Worm (Caenorhabditis elegans): ENCODE data around the gene lig-4.

ce11 chrIII:7530108-7530507 lies 8.8 kb downstream of the lig-4 start:
- no peak for TF ChIP-seq ceh-82 (tag; optimal IDR thresholded peaks at IDR 0.05)
- no peak for TF ChIP-seq ama-1 (optimal IDR thresholded peaks at IDR 0.05)
- TF ChIP-seq skn-1 (tag; optimal IDR thresholded peaks at IDR 0.05), result no peak
- no peak for TF ChIP-seq elt-1 (tag; optimal IDR thresholded peaks at IDR 0.05)
- TF ChIP-seq unc-62 (GFP tag; optimal IDR thresholded peaks at IDR 0.05), result no peak
- TF ChIP-seq pha-4 (tag; optimal IDR thresholded peaks at IDR 0.05), result no peak
- no peak for TF ChIP-seq elt-3 (tag; optimal IDR thresholded peaks at IDR 0.05)
- no peak for TF ChIP-seq snpc-4 (tag; optimal IDR thresholded peaks at IDR 0.05)
- TF ChIP-seq nhr-77 (tag; optimal IDR thresholded peaks at IDR 0.05), result no peak
- no peak for TF ChIP-seq zag-1 (tag; optimal IDR thresholded peaks at IDR 0.05)
- no peak for TF ChIP-seq lin-15B (tag; optimal IDR thresholded peaks at IDR 0.05)
- no peak for TF ChIP-seq egl-27 (tag; optimal IDR thresholded peaks at IDR 0.05)
- TF ChIP-seq fkh-10 (GFP tag; optimal IDR thresholded peaks at IDR 0.05), result no peak
- no peak for TF ChIP-seq ceh-28 (tag; optimal IDR thresholded peaks at IDR 0.05)

All from whole organism, L3 larva.